Worm (Caenorhabditis elegans) whole organism, early embryonic: ENCODE measurements around the gene aars-1.

ENCODE experiments used
- B0310.2 ChIP-seq: sonication (generic microtip); optimal IDR thresholded peaks from 2 replicates; lab custom pipeline; 2016; ENCODE audit warnings: mild to moderate bottlenecking, missing genetic modification characterization, missing compliant biosample characterization
- aly-1 ChIP-seq: sonication (generic microtip); optimal IDR thresholded peaks from 2 replicates; lab custom pipeline; 2016; ENCODE audit warnings: missing genetic modification characterization, missing compliant biosample characterization
- ama-1 ChIP-seq: fragments of 150-350 bp; optimal IDR thresholded peaks from 2 replicates; lab custom pipeline; 2014
- ceh-13 ChIP-seq: fragments of 200-800 bp; sonication (Bioruptor generic); optimal IDR thresholded peaks from 2 replicates; lab custom pipeline; 2018; ENCODE audit warnings: mild to moderate bottlenecking, missing genetic modification characterization, missing compliant biosample characterization
- ceh-36 ChIP-seq: sonication (generic microtip); optimal IDR thresholded peaks from 2 replicates; lab custom pipeline; 2016; ENCODE audit warnings: missing genetic modification characterization, inconsistent platforms, missing compliant biosample characterization
- ets-7 ChIP-seq: sonication (generic microtip); optimal IDR thresholded peaks from 2 replicates; lab custom pipeline; 2016; ENCODE audit warnings: missing genotype, missing genetic modification characterization, missing compliant biosample characterization
- flt-1 ChIP-seq: fragments of 200-800 bp; sonication (Bioruptor generic); IDR thresholded peaks from 2 replicates; pipeline ENCODE4 v1.3.6; 2022; ENCODE audit warnings: missing genetic modification characterization, missing compliant biosample characterization
- hmbx-1 ChIP-seq: sonication (generic microtip); optimal IDR thresholded peaks from 2 replicates; lab custom pipeline; 2016; ENCODE audit warnings: mild to moderate bottlenecking, missing genetic modification characterization, missing compliant biosample characterization
- hmg-4 ChIP-seq: fragments of 200-800 bp; sonication (Bioruptor generic); optimal IDR thresholded peaks from 2 replicates; lab custom pipeline; 2018; ENCODE audit warnings: mild to moderate bottlenecking, missing genetic modification characterization, missing compliant biosample characterization
- hnd-1 ChIP-seq: sonication (generic microtip); optimal IDR thresholded peaks from 2 replicates; lab custom pipeline; 2016; ENCODE audit warnings: missing genetic modification characterization, missing compliant biosample characterization
- scrt-1 ChIP-seq: fragments of 200-800 bp; sonication (Bioruptor generic); IDR thresholded peaks from 2 replicates; pipeline ENCODE4 v1.3.6; 2022; ENCODE audit warnings: missing genetic modification characterization, missing compliant biosample characterization
- sea-1 ChIP-seq: fragments of 200-800 bp; sonication (Bioruptor generic); conservative IDR thresholded peaks from 2 replicates; pipeline ENCODE4 v1.3.6; 2022; ENCODE audit warnings: missing genetic modification characterization, missing compliant biosample characterization
- tbx-37 ChIP-seq: fragments of 200-800 bp; sonication (Bioruptor generic); conservative IDR thresholded peaks from 2 replicates; pipeline ENCODE4 v1.3.6; 2022; ENCODE audit warnings: missing genetic modification reagents, missing genetic modification characterization, missing compliant biosample characterization
- tra-4 ChIP-seq: sonication (generic microtip); optimal IDR thresholded peaks from 2 replicates; lab custom pipeline; 2017; ENCODE audit warnings: missing genetic modification characterization, missing compliant biosample characterization

ce11 chrII:11417999-11418398 lies 46.3 kb downstream of the aars-1 start, which contains the start of gene C05D12.2:
- TF ChIP-seq hnd-1: no peak
- TF ChIP-seq B0310.2: no peak
- no peak for TF ChIP-seq ama-1
- TF ChIP-seq tbx-37: no peak
- no peak for TF ChIP-seq ceh-36 (tag; lab: Kevin White, UChicago)
- TF ChIP-seq tra-4 (tag; lab: Kevin White, UChicago): no peak
- TF ChIP-seq flt-1 (GFP tag; lab: Robert Waterston, UW): no peak
- no peak for TF ChIP-seq scrt-1
- no peak for TF ChIP-seq hmbx-1 (tag; lab: Kevin White, UChicago)
- TF ChIP-seq hmg-4: no peak
- TF ChIP-seq ceh-13 (GFP tag; lab: Kevin White, UChicago): no peak
- TF ChIP-seq aly-1 (tag; lab: Kevin White, UChicago): no peak
- no peak for TF ChIP-seq ets-7 (tag; lab: Kevin White, UChicago)
- no peak for TF ChIP-seq sea-1
